Worm (Caenorhabditis elegans): ENCODE measurements around the gene acs-7.

DNA sequence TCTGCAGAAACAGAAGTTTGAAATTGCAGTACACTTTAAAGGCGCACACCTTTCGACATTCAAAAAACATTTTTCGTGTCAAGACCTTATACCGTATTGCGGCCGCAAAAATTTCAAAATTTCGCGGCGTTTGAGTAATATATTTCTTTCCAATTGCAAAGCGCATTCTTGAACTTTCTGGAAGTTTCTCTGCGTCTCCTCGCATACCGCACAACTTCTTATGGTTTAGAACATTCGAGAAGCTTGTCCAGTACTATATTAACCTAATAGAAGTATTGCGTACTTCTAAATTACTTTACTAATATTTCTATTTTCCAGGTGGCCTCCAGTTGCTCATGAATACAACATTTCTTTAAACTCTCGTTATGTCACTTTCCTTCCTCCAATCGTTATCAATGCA lies 44.8 kb downstream of the acs-7 start:
- TF ChIP-seq flt-1 (GFP tag; IDR thresholded peaks at IDR 0.05) (no peak), tab-1 (GFP tag; IDR thresholded peaks at IDR 0.05) (no peak), ztf-23 (GFP tag; IDR thresholded peaks at IDR 0.05) (no peak), T22C8.4 (GFP tag; IDR thresholded peaks at IDR 0.05) (no peak), med-1 (GFP tag; optimal IDR thresholded peaks at IDR 0.05; ENCODE audit: insufficient read depth) (no peak), cog-1 (tag; optimal IDR thresholded peaks at IDR 0.05) (no peak), ztf-29 (GFP tag; IDR thresholded peaks at IDR 0.05) (no peak), klf-2 (GFP tag; conservative IDR thresholded peaks at IDR 0.05) (no peak), ref-1 (GFP tag; conservative IDR thresholded peaks at IDR 0.05) (no peak)
